Fruit fly (Drosophila melanogaster): ENCODE measurements around the gene CG18281.

- no peak for TF ChIP-seq CG8478 (optimal IDR thresholded peaks at IDR 0.05)
- no peak for TF ChIP-seq CTCF (optimal IDR thresholded peaks at IDR 0.05)
Measured at dm6 chr3L:20473021-20473799, 26.4 kb upstream of the CG18281 start, which contains the start of the genes CG32428 and CG5969.
